Fruit fly (Drosophila melanogaster) whole organism, prepupa: ENCODE measurements around the gene corn.

Experiments used
- Gug ChIP-seq: fragments of 200-800 bp; sonication (Bioruptor generic); IDR thresholded peaks from 2 replicates; pipeline ENCODE4 v1.3.6; 2022; ENCODE audit warnings: missing biosample characterization, missing genetic modification characterization
- Hr39 ChIP-seq: fragments of 200-800 bp; sonication (Bioruptor generic); optimal IDR thresholded peaks from 2 replicates; lab custom pipeline; 2016; ENCODE audit warnings: missing biosample characterization, missing genetic modification characterization
- Sox14 ChIP-seq: fragments of 200-800 bp; sonication (Bioruptor generic); optimal IDR thresholded peaks from 3 replicates; lab custom pipeline; 2016; ENCODE audit warnings: missing biosample characterization, missing genetic modification characterization
- Sox15 ChIP-seq: fragments of 200-800 bp; sonication (Bioruptor generic); optimal IDR thresholded peaks from 3 replicates; lab custom pipeline; 2016; ENCODE audit warnings: missing biosample characterization, missing genetic modification characterization
- fd85E ChIP-seq: fragments of 200-800 bp; sonication (Bioruptor generic); optimal IDR thresholded peaks from 3 replicates; lab custom pipeline; 2016; ENCODE audit warnings: missing biosample characterization, missing genetic modification characterization
- ss ChIP-seq, 2 experiments: fragments of 200-800 bp; sonication (Bioruptor generic); optimal IDR thresholded peaks; 2 replicates in 1 of 2; 3 replicates in 1 of 2; lab custom pipeline; 2017 to 2018; ENCODE audit warnings: mild to moderate bottlenecking in 2 of 2, missing biosample characterization in 2 of 2, missing genetic modification characterization in 2 of 2, moderate library complexity in 1 of 2

The corn gene

DNA sequence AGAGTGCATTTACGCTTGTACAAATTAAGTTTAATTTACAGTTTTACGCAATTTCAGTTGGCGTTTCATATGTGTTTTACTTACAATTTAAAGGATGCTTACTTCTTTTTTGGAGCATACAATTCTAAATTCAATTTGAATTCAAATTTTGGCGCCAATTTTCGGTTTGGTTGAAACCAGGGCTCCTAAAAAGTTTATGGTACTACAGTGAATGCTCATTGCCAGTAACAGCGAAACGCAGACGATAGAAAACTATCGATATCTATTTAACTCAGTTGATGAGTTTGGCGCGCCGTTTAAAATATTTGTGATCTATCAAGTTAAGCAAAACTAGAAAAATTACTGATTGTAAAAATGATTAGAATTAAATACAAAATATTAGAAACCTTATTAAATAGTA, 62.9 kb downstream of the corn start:
- TF ChIP-seq fd85E (GFP tag; lab: Kevin White, UChicago) (no peak), ss (GFP tag; optimal IDR thresholded peaks at IDR 0.05; lab: Kevin White, UChicago) (no peak), Sox14 (GFP tag; lab: Kevin White, UChicago) (no peak), Gug (GFP tag; lab: Robert Waterston, UW) (no peak), Sox15 (GFP tag; lab: Kevin White, UChicago) (no peak), Hr39 (GFP tag; lab: Kevin White, UChicago) (no peak)
